Worm (Caenorhabditis elegans): ENCODE data around the gene lad-2.

DNA sequence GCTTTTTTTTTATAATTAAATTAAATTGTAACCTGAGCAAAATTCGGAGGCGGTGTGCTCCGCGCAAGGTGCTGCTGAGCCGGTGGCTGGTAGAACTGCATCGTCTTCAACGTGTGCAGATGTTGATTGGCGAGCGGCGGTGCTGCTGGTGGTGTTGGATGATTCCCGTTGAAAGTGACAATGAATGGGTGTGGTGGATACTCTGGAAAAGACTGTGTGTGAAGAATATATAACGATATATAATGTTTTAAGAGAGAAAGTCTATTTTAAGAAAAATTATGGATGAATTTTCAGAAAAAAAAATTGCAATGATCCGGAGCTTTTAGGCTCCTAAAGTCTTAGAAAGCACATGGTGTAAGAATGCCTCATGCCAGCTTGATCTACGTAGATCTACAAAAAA lies 17.1 kb upstream of the lad-2 start, which contains the start of gene Y54G2A.26:
- TF ChIP-seq ztf-23 (GFP tag; IDR thresholded peaks at IDR 0.05) (no peak), med-1 (GFP tag; optimal IDR thresholded peaks at IDR 0.05; ENCODE audit: insufficient read depth) (no peak), cog-1 (tag; optimal IDR thresholded peaks at IDR 0.05) (no peak), T22C8.4 (GFP tag; IDR thresholded peaks at IDR 0.05) (no peak), tab-1 (GFP tag; IDR thresholded peaks at IDR 0.05) (no peak), flt-1 (GFP tag; IDR thresholded peaks at IDR 0.05) (no peak)
